Fruit fly (Drosophila melanogaster): Measurements from ENCODE around the gene Membrin.

Gene Membrin

DNA sequence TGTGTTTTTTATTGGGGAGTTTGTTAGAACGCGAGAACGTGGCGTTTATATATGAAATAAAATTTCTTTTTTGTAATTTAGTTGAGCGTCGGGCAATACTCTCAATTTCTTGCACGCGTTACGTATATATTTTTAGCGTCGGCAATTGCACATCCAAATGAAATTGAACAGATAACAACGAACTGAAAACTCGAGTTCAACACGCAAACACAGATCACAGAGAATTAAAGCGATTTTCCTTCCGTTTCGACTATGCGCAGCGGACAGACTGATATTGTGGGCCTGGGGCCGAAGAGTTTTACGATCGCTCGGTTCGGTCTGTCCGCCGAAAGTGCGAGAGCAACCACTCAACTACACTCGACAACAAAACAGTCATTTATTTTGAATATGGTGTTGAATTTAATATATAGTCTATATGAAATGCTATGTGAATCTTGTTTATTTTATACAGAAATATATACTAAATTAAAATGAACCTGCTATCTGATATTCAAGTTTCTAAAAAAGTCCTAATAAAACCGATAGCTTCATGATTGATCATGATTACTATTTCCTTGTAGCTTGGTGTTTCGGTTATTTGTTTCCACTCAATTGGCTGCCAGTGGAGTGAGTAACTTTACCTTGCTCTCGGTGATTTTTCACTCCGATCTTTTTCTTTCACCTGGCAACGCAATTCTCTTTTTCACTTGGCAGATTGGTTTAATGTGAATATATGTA, 11.0 kb upstream of the Membrin start, which contains the start of gene CG46456:
TSS of gene CG46456 (minus strand) at position 273 of the 717 bp plus-strand sequence.
- TF ChIP-seq Jra (GFP tag; optimal IDR thresholded peaks at IDR 0.05) = peak; percentile 52
- TF ChIP-seq br (GFP tag; optimal IDR thresholded peaks at IDR 0.05) = peak; percentile 92
- TF ChIP-seq foxo (GFP tag; optimal IDR thresholded peaks at IDR 0.05) = peak in 1 of 2 experiments; percentile 96
- TF ChIP-seq h (GFP tag; optimal IDR thresholded peaks at IDR 0.05) = peak; percentile 97
- TF ChIP-seq Dfd (GFP tag; optimal IDR thresholded peaks at IDR 0.05) = peak; percentile 77
- no peak for TF ChIP-seq Dif (GFP tag; optimal IDR thresholded peaks at IDR 0.05; ENCODE audit: partially characterized antibody)
- TF ChIP-seq ey (GFP tag; optimal IDR thresholded peaks at IDR 0.05) = peak; percentile 92
- TF ChIP-seq Hr78 (GFP tag; optimal IDR thresholded peaks at IDR 0.05) = no peak
- no peak for TF ChIP-seq pan (optimal IDR thresholded peaks at IDR 0.05)
- no peak for TF ChIP-seq Myc (optimal IDR thresholded peaks at IDR 0.05)
- TF ChIP-seq CrebA (GFP tag; optimal IDR thresholded peaks at IDR 0.05; ENCODE audit: borderline replicate concordance) = no peak
- TF ChIP-seq Sp1 (GFP tag; optimal IDR thresholded peaks at IDR 0.05) = peak; percentile 98
- no peak for TF ChIP-seq jim (GFP tag; optimal IDR thresholded peaks at IDR 0.05)
- TF ChIP-seq rgr (GFP tag; optimal IDR thresholded peaks at IDR 0.05) = peak; percentile 96
- peak; percentile 86 for TF ChIP-seq Rel (GFP tag; optimal IDR thresholded peaks at IDR 0.05)
- peak; percentile 86 for TF ChIP-seq Rel (tag; optimal IDR thresholded peaks at IDR 0.05)
- TF ChIP-seq Hr83 (GFP tag; optimal IDR thresholded peaks at IDR 0.05; ENCODE audit: poor library complexity, severe bottlenecking) = no peak
- peak; percentile 89 for TF ChIP-seq Hnf4 (GFP tag; optimal IDR thresholded peaks at IDR 0.05)
- no peak for TF ChIP-seq Abd-B (GFP tag; optimal IDR thresholded peaks at IDR 0.05)
- TF ChIP-seq HLH106 (tag; optimal IDR thresholded peaks at IDR 0.05) = peak; percentile 96
- TF ChIP-seq dmrt93B (GFP tag; optimal IDR thresholded peaks at IDR 0.05) = peak; percentile 87
- no peak for TF ChIP-seq GATAd (GFP tag; optimal IDR thresholded peaks at IDR 0.05)
- peak; percentile 95 for TF ChIP-seq sage (GFP tag; optimal IDR thresholded peaks at IDR 0.05)
- peak; percentile 2 to 39 for TF ChIP-seq dl (GFP tag; optimal IDR thresholded peaks at IDR 0.05; ENCODE audit: insufficient read depth in 1 of 2, partially characterized antibody in 2 of 2)
- TF ChIP-seq dsf (GFP tag; optimal IDR thresholded peaks at IDR 0.05; ENCODE audit: borderline replicate concordance) = peak; percentile 65
- peak; percentile 58 for TF ChIP-seq CG32264 (GFP tag; optimal IDR thresholded peaks at IDR 0.05)
- TF ChIP-seq brk (GFP tag; optimal IDR thresholded peaks at IDR 0.05) = peak; percentile 96
- peak; percentile 93 for TF ChIP-seq CG9705 (GFP tag; optimal IDR thresholded peaks at IDR 0.05)
- peak; percentile 92 for TF ChIP-seq psq (GFP tag; optimal IDR thresholded peaks at IDR 0.05)
- TF ChIP-seq OdsH (GFP tag; optimal IDR thresholded peaks at IDR 0.05) = peak; percentile 97
- no peak for TF ChIP-seq lola (GFP tag; optimal IDR thresholded peaks at IDR 0.05)
- no peak for TF ChIP-seq N (GFP tag; optimal IDR thresholded peaks at IDR 0.05)
- no peak for TF ChIP-seq usp (GFP tag; optimal IDR thresholded peaks at IDR 0.05)
- TF ChIP-seq sv (GFP tag; optimal IDR thresholded peaks at IDR 0.05) = peak; percentile 91
- TF ChIP-seq Mio (GFP tag; optimal IDR thresholded peaks at IDR 0.05) = peak; percentile 35
- TF ChIP-seq fru (GFP tag; optimal IDR thresholded peaks at IDR 0.05) = peak; percentile 94
- TF ChIP-seq woc (GFP tag; optimal IDR thresholded peaks at IDR 0.05) = peak; percentile 71

DNA sequence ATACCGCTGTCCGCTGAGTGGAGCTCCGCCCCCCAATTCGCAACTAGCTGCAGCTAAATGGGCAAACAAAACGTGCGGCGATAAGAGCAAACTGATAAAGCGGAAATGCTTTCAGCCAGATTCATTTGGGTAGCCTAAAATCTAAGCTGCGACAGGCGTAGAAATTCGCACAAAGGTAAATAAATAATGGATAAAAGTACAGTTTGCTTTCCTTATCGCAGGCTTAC, 10.5 kb upstream of the Membrin start, which contains the start of gene lama:
TSS of gene lama (minus strand) at position 101 of the 227 bp plus-strand sequence.
- TF ChIP-seq foxo (GFP tag; optimal IDR thresholded peaks at IDR 0.05) (no peak), N (GFP tag; optimal IDR thresholded peaks at IDR 0.05) (no peak), Jra (GFP tag; optimal IDR thresholded peaks at IDR 0.05) (no peak), fru (GFP tag; optimal IDR thresholded peaks at IDR 0.05) (no peak), sage (GFP tag; optimal IDR thresholded peaks at IDR 0.05) (no peak), OdsH (GFP tag; optimal IDR thresholded peaks at IDR 0.05) (no peak), GATAd (GFP tag; optimal IDR thresholded peaks at IDR 0.05) (no peak), brk (GFP tag; optimal IDR thresholded peaks at IDR 0.05) (no peak), br (GFP tag; optimal IDR thresholded peaks at IDR 0.05) (no peak), rgr (GFP tag; optimal IDR thresholded peaks at IDR 0.05) (no peak), CG9705 (GFP tag; optimal IDR thresholded peaks at IDR 0.05) (no peak), pan (optimal IDR thresholded peaks at IDR 0.05) (no peak), HLH106 (tag; optimal IDR thresholded peaks at IDR 0.05) (no peak), Abd-B (GFP tag; optimal IDR thresholded peaks at IDR 0.05) (no peak)

Measured in whole organism, wandering third instar larva.